Worm (Caenorhabditis elegans) whole organism, young adult: Measurements from ENCODE around the gene lgc-23.

Experiments
- C06A6.2 ChIP-seq: fragments of 200-800 bp; sonication (Bioruptor generic); conservative IDR thresholded peaks from 2 replicates; pipeline ENCODE4 v1.3.6; 2022; ENCODE audit warnings: missing genetic modification characterization, missing compliant biosample characterization
- C17E4.6 ChIP-seq: fragments of 200-800 bp; sonication (Bioruptor generic); IDR thresholded peaks from 2 replicates; pipeline ENCODE4 v1.3.6; 2022; ENCODE audit warnings: missing genetic modification reagents, missing genetic modification characterization, missing compliant biosample characterization
- F52B5.7 ChIP-seq: sonication (generic microtip); optimal IDR thresholded peaks from 2 replicates; lab custom pipeline; 2016; ENCODE audit warnings: mild to moderate bottlenecking, missing genetic modification characterization, missing compliant biosample characterization
- F55B11.4 ChIP-seq: sonication (generic microtip); optimal IDR thresholded peaks from 2 replicates; lab custom pipeline; 2016; ENCODE audit warnings: missing compliant biosample characterization, missing genetic modification characterization, borderline replicate concordance; ENCODE audit not compliant: insufficient read depth
- F57A8.1 ChIP-seq: fragments of 200-800 bp; sonication (Bioruptor generic); optimal IDR thresholded peaks from 2 replicates; lab custom pipeline; 2018; ENCODE audit warnings: mild to moderate bottlenecking, missing genetic modification characterization, moderate library complexity, missing compliant biosample characterization
- T26A5.8 ChIP-seq: sonication (generic microtip); optimal IDR thresholded peaks from 2 replicates; lab custom pipeline; 2016; ENCODE audit warnings: missing genetic modification characterization, missing compliant biosample characterization
- Y67H2A.10 ChIP-seq: fragments of 200-800 bp; sonication (Bioruptor generic); conservative IDR thresholded peaks from 2 replicates; pipeline ENCODE4 v1.3.6; 2022; ENCODE audit warnings: missing genetic modification reagents, missing genetic modification characterization, missing compliant biosample characterization
- Y95B8A.8 ChIP-seq: fragments of 200-800 bp; sonication (Bioruptor generic); IDR thresholded peaks from 2 replicates; pipeline ENCODE4 v1.3.6; 2022; ENCODE audit warnings: missing genetic modification reagents, missing genetic modification characterization, missing compliant biosample characterization
- ZK185.1 ChIP-seq: sonication (generic microtip); optimal IDR thresholded peaks from 2 replicates; lab custom pipeline; 2016; ENCODE audit warnings: mild to moderate bottlenecking, missing genetic modification characterization, missing compliant biosample characterization; ENCODE audit not compliant: poor library complexity, severe bottlenecking
- atf-7 ChIP-seq: sonication (generic microtip); optimal IDR thresholded peaks from 2 replicates; lab custom pipeline; 2017; ENCODE audit warnings: mild to moderate bottlenecking, missing genetic modification characterization, missing compliant biosample characterization
- athp-1 ChIP-seq: sonication (generic microtip); optimal IDR thresholded peaks from 2 replicates; lab custom pipeline; 2017; ENCODE audit warnings: mild to moderate bottlenecking, missing genetic modification characterization, missing compliant biosample characterization
- attf-3 ChIP-seq: fragments of 200-800 bp; sonication (Bioruptor generic); conservative IDR thresholded peaks from 2 replicates; pipeline ENCODE4 v1.3.6; 2022; ENCODE audit warnings: missing genetic modification reagents, missing genetic modification characterization, missing compliant biosample characterization
- attf-5 ChIP-seq: fragments of 200-800 bp; sonication (Bioruptor generic); optimal IDR thresholded peaks from 2 replicates; lab custom pipeline; 2018; ENCODE audit warnings: mild to moderate bottlenecking, missing genetic modification characterization, missing compliant biosample characterization
- bed-2 ChIP-seq: fragments of 200-800 bp; sonication (Bioruptor generic); IDR thresholded peaks from 2 replicates; pipeline ENCODE4 v1.3.6; 2022; ENCODE audit warnings: missing genetic modification reagents, missing genetic modification characterization, missing compliant biosample characterization
- ceh-100 ChIP-seq: fragments of 200-800 bp; sonication (Bioruptor generic); IDR thresholded peaks from 2 replicates; pipeline ENCODE4 v1.3.6; 2022; ENCODE audit warnings: missing genetic modification reagents, missing genetic modification characterization, missing compliant biosample characterization
- ceh-79 ChIP-seq: sonication (generic microtip); optimal IDR thresholded peaks from 2 replicates; lab custom pipeline; 2017; ENCODE audit warnings: mild to moderate bottlenecking, missing genetic modification characterization, missing compliant biosample characterization
- ceh-91 ChIP-seq: fragments of 200-800 bp; sonication (Bioruptor generic); IDR thresholded peaks from 2 replicates; pipeline ENCODE4 v1.3.6; 2022; ENCODE audit warnings: missing genetic modification reagents, missing genetic modification characterization, missing compliant biosample characterization
- dpff-1 ChIP-seq: sonication (generic microtip); optimal IDR thresholded peaks from 2 replicates; lab custom pipeline; 2017; ENCODE audit warnings: mild to moderate bottlenecking, missing genetic modification characterization, missing compliant biosample characterization
- dpl-1 ChIP-seq: fragments of 150-350 bp; optimal IDR thresholded peaks from 2 replicates; lab custom pipeline; 2014; ENCODE audit warnings: missing biosample characterization, missing genetic modification reagents, missing genetic modification characterization
- egrh-3 ChIP-seq: fragments of 200-800 bp; sonication (Bioruptor generic); IDR thresholded peaks from 2 replicates; pipeline ENCODE4 v1.3.6; 2022; ENCODE audit warnings: missing genetic modification reagents, missing genetic modification characterization, missing compliant biosample characterization
- ets-4 ChIP-seq: fragments of 200-800 bp; sonication (Bioruptor generic); optimal IDR thresholded peaks from 2 replicates; lab custom pipeline; 2018; ENCODE audit warnings: mild to moderate bottlenecking, missing genetic modification characterization, missing compliant biosample characterization
- hlh-26 ChIP-seq: fragments of 200-800 bp; sonication (Bioruptor generic); conservative IDR thresholded peaks from 2 replicates; pipeline ENCODE4 v1.3.6; 2022; ENCODE audit warnings: missing genetic modification reagents, missing genetic modification characterization, missing compliant biosample characterization
- lag-1 ChIP-seq: fragments of 200-800 bp; sonication (Bioruptor generic); IDR thresholded peaks from 2 replicates; pipeline ENCODE4 v1.3.6; 2022; ENCODE audit warnings: missing genetic modification reagents, missing genetic modification characterization, missing compliant biosample characterization
- lin-26 ChIP-seq: fragments of 200-800 bp; sonication (Bioruptor generic); IDR thresholded peaks from 2 replicates; pipeline ENCODE4 v1.3.6; 2022; ENCODE audit warnings: missing genetic modification reagents, missing genetic modification characterization, missing compliant biosample characterization
- madf-10 ChIP-seq: sonication (generic microtip); optimal IDR thresholded peaks from 2 replicates; lab custom pipeline; 2016; ENCODE audit warnings: mild to moderate bottlenecking, missing genetic modification characterization, missing compliant biosample characterization
- madf-6 ChIP-seq: fragments of 200-800 bp; sonication (Bioruptor generic); IDR thresholded peaks from 2 replicates; pipeline ENCODE4 v1.3.6; 2022; ENCODE audit warnings: missing genetic modification reagents, missing genetic modification characterization, missing compliant biosample characterization
- nfya-2 ChIP-seq: fragments of 200-800 bp; sonication (Bioruptor generic); IDR thresholded peaks from 2 replicates; pipeline ENCODE4 v1.3.6; 2022; ENCODE audit warnings: missing genetic modification reagents, missing genetic modification characterization, missing compliant biosample characterization
- nfyb-1 ChIP-seq: fragments of 200-800 bp; sonication (Bioruptor generic); IDR thresholded peaks from 2 replicates; pipeline ENCODE4 v1.3.6; 2022; ENCODE audit warnings: missing genetic modification reagents, missing genetic modification characterization, missing compliant biosample characterization
- nhr-120 ChIP-seq: fragments of 200-800 bp; sonication (Bioruptor generic); IDR thresholded peaks from 2 replicates; pipeline ENCODE4 v1.3.6; 2022; ENCODE audit warnings: missing genetic modification characterization, missing compliant biosample characterization
- nhr-179 ChIP-seq: sonication (generic microtip); optimal IDR thresholded peaks from 2 replicates; lab custom pipeline; 2016; ENCODE audit warnings: mild to moderate bottlenecking, missing genetic modification characterization, missing compliant biosample characterization
- snpc-1.1 ChIP-seq: sonication (generic microtip); optimal IDR thresholded peaks from 2 replicates; lab custom pipeline; 2017; ENCODE audit warnings: missing genetic modification characterization, mild to moderate bottlenecking, missing compliant biosample characterization, antibody characterized with exemption, moderate library complexity, missing genotype, missing genetic modification reagents; ENCODE audit not compliant: insufficient read depth
- snpc-1.3 ChIP-seq: sonication (generic microtip); optimal IDR thresholded peaks from 2 replicates; lab custom pipeline; 2017; ENCODE audit warnings: missing genetic modification characterization, mild to moderate bottlenecking, missing compliant biosample characterization, antibody characterized with exemption, moderate library complexity, missing genotype, missing genetic modification reagents; ENCODE audit not compliant: insufficient read depth
- snpc-3.4 ChIP-seq: sonication (generic microtip); optimal IDR thresholded peaks from 2 replicates; lab custom pipeline; 2017; ENCODE audit warnings: missing genetic modification characterization, mild to moderate bottlenecking, missing compliant biosample characterization, antibody characterized with exemption, moderate library complexity, missing genotype, missing genetic modification reagents
- xnd-1 ChIP-seq: sonication (generic microtip); optimal IDR thresholded peaks from 2 replicates; lab custom pipeline; 2016; ENCODE audit warnings: missing genotype, missing genetic modification reagents, missing genetic modification characterization, missing compliant biosample characterization
- zfh-2 ChIP-seq: fragments of 200-800 bp; sonication (Bioruptor generic); conservative IDR thresholded peaks from 2 replicates; pipeline ENCODE4 v1.3.6; 2022; ENCODE audit warnings: missing genetic modification reagents, missing genetic modification characterization, missing compliant biosample characterization
- zim-3 ChIP-seq: sonication (generic microtip); optimal IDR thresholded peaks from 2 replicates; lab custom pipeline; 2017; ENCODE audit warnings: mild to moderate bottlenecking, missing genetic modification characterization, moderate library complexity, missing compliant biosample characterization
- ztf-25 ChIP-seq: fragments of 200-800 bp; sonication (Bioruptor generic); IDR thresholded peaks from 2 replicates; pipeline ENCODE4 v1.3.6; 2022; ENCODE audit warnings: missing genetic modification reagents, missing genetic modification characterization, missing compliant biosample characterization
- ztf-3 ChIP-seq: fragments of 200-800 bp; sonication (Bioruptor generic); optimal IDR thresholded peaks from 2 replicates; lab custom pipeline; 2018; ENCODE audit warnings: mild to moderate bottlenecking, missing genetic modification characterization, missing compliant biosample characterization
- ztf-6 ChIP-seq: fragments of 200-800 bp; sonication (Bioruptor generic); IDR thresholded peaks from 2 replicates; pipeline ENCODE4 v1.3.6; 2022; ENCODE audit warnings: missing genetic modification reagents, missing genetic modification characterization, missing compliant biosample characterization

lgc-23 gene

ce11 chrX:12036114-12036513 is 28.9 kb upstream of the lgc-23 start:
- TF ChIP-seq ztf-6: no peak
- no peak for TF ChIP-seq nfyb-1 (GFP tag; lab: Robert Waterston, UW)
- TF ChIP-seq madf-10 (tag; lab: Kevin White, UChicago): no peak
- TF ChIP-seq lin-26 (GFP tag; lab: Robert Waterston, UW): no peak
- TF ChIP-seq xnd-1 (tag; lab: Kevin White, UChicago): no peak
- no peak for TF ChIP-seq ets-4 (GFP tag; lab: Kevin White, UChicago)
- no peak for TF ChIP-seq nhr-120 (GFP tag; lab: Robert Waterston, UW)
- TF ChIP-seq F57A8.1: no peak
- TF ChIP-seq ztf-3 (GFP tag; lab: Kevin White, UChicago): no peak
- TF ChIP-seq T26A5.8 (tag; lab: Kevin White, UChicago): no peak
- TF ChIP-seq dpl-1 (GFP tag; lab: Kevin White, UChicago): no peak
- TF ChIP-seq Y95B8A.8: no peak
- TF ChIP-seq ceh-91 (GFP tag; lab: Robert Waterston, UW): no peak

- TF ChIP-seq athp-1 (tag; lab: Kevin White, UChicago) (no peak), atf-7 (tag; lab: Kevin White, UChicago) (no peak), ceh-79 (tag; lab: Kevin White, UChicago) (no peak), bed-2 (GFP tag; lab: Robert Waterston, UW) (no peak), ZK185.1 (tag; lab: Kevin White, UChicago) (no peak), dpff-1 (tag; lab: Kevin White, UChicago) (no peak), nhr-179 (tag; lab: Kevin White, UChicago) (no peak), Y67H2A.10 (GFP tag; lab: Robert Waterston, UW) (no peak), C17E4.6 (no peak), zim-3 (tag; lab: Kevin White, UChicago) (no peak), snpc-3.4 (tag; lab: Kevin White, UChicago) (no peak), snpc-1.3 (no peak), ztf-25 (GFP tag; lab: Robert Waterston, UW) (no peak), madf-6 (no peak)
Observed at ce11 chrX:12037978-12038377, 27.0 kb upstream of the lgc-23 start.

DNA sequence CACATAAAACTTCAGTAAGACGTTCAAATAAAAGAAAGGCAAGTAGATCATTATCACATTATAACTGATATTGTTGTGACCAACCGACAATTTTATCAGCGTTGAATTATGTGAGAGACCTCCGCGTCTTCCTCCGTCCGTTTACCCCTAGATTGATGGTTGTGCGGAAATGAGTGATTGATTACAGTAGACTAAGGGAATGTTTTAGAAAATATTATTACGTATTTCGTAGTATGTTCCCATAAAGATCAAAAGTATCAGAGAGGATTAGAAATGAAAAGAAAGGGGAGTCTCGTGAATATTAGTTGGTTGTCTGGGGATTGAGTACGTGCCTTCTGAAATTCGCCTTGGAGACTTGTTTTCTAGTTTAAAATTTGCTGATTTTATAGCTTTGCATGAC is 26.3 kb upstream of the lgc-23 start:
- TF ChIP-seq zim-3 (tag; lab: Kevin White, UChicago) (no peak), attf-5 (GFP tag; lab: Kevin White, UChicago) (no peak), egrh-3 (no peak)

DNA sequence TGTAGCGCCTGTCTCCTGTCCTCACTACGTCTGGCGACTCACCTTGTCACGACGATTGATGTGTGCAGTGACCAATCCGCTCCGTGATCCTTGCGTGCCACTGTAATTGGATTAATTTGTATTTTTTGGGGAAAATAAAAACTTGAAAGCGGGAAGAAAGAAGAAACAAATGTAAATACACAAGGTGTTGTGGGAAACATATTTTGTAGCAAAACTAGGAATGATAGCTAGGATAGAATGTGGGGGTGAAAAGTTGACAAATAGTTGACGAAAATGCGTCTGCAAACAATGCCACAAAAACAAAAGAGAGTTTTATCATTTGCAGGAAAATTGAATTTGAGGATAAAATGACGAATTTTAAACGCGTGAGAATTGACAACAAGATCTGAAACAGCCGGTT is 8.0 kb upstream of the lgc-23 start, which contains the start of gene B0198.3:
Gene B0198.3, minus strand, starts transcription at position 101 of the 400 bp plus-strand sequence.
- no peak for TF ChIP-seq F55B11.4 (tag; lab: Kevin White, UChicago)
- no peak for TF ChIP-seq bed-2 (GFP tag; lab: Robert Waterston, UW)
- no peak for TF ChIP-seq ZK185.1 (tag; lab: Kevin White, UChicago)
- TF ChIP-seq F52B5.7 (tag; lab: Kevin White, UChicago): no peak
- TF ChIP-seq zfh-2 (GFP tag; lab: Robert Waterston, UW): no peak
- TF ChIP-seq C06A6.2 (GFP tag; lab: Robert Waterston, UW): no peak
- TF ChIP-seq attf-3 (GFP tag; lab: Robert Waterston, UW): no peak
- no peak for TF ChIP-seq attf-5 (GFP tag; lab: Kevin White, UChicago)
- no peak for TF ChIP-seq nfyb-1 (GFP tag; lab: Robert Waterston, UW)
- TF ChIP-seq snpc-1.1: no peak
- TF ChIP-seq C17E4.6: no peak
- TF ChIP-seq lag-1 (GFP tag; lab: Robert Waterston, UW): no peak
- TF ChIP-seq hlh-26 (GFP tag; lab: Robert Waterston, UW): no peak
- no peak for TF ChIP-seq nfya-2 (GFP tag; lab: Robert Waterston, UW)
- no peak for TF ChIP-seq ceh-100 (GFP tag; lab: Robert Waterston, UW)
